Fruit fly (Drosophila melanogaster) whole organism, embryonic: ENCODE results near the gene Sgsf.
A peak's percentile ranks its signal among the peaks of the same experiment; 100 is the strongest.

Experiments
- Abd-B ChIP-seq: fragments of 200-800 bp; sonication (Bioruptor generic); optimal IDR thresholded peaks from 2 replicates; lab custom pipeline; 2018; ENCODE audit warnings: missing biosample characterization, mild to moderate bottlenecking, missing genetic modification characterization, moderate library complexity
- Antp ChIP-seq: fragments of 200-800 bp; sonication (Bioruptor generic); optimal IDR thresholded peaks from 3 replicates; lab custom pipeline; 2016; ENCODE audit warnings: missing biosample characterization, missing genetic modification characterization
- Asciz ChIP-seq: fragments of 200-800 bp; sonication (Bioruptor generic); optimal IDR thresholded peaks from 2 replicates; lab custom pipeline; 2017; ENCODE audit warnings: missing biosample characterization, mild to moderate bottlenecking, missing genetic modification characterization, missing genetic modification reagents
- Atf6 ChIP-seq: fragments of 200-800 bp; sonication (Bioruptor generic); IDR thresholded peaks from 2 replicates; pipeline ENCODE4 v1.3.6; 2022; ENCODE audit warnings: missing biosample characterization, missing genetic modification characterization
- Bteb2 ChIP-seq: fragments of 200-800 bp; sonication (Bioruptor generic); optimal IDR thresholded peaks from 2 replicates; lab custom pipeline; 2016; ENCODE audit warnings: missing biosample characterization, missing genetic modification characterization
- CG1024 ChIP-seq: fragments of 200-800 bp; sonication (Bioruptor generic); IDR thresholded peaks from 2 replicates; pipeline ENCODE4 v1.3.6; 2022; ENCODE audit warnings: missing biosample characterization, missing genetic modification characterization
- CG11560 ChIP-seq: fragments of 200-800 bp; sonication (Bioruptor generic); IDR thresholded peaks from 3 replicates; pipeline ENCODE4 v1.3.6; 2022; ENCODE audit warnings: missing biosample characterization, missing genetic modification characterization
- CG12071 ChIP-seq: fragments of 200-800 bp; sonication (Bioruptor generic); optimal IDR thresholded peaks from 3 replicates; lab custom pipeline; 2018; ENCODE audit warnings: missing biosample characterization, mild to moderate bottlenecking, missing genetic modification characterization
- CG12299 ChIP-seq: fragments of 200-800 bp; sonication (Bioruptor generic); optimal IDR thresholded peaks from 2 replicates; lab custom pipeline; 2018; ENCODE audit warnings: missing biosample characterization, mild to moderate bottlenecking, missing genetic modification characterization
- CG13775 ChIP-seq: fragments of 200-800 bp; sonication (Bioruptor generic); optimal IDR thresholded peaks from 3 replicates; lab custom pipeline; 2017; ENCODE audit warnings: missing biosample characterization, mild to moderate bottlenecking, missing genetic modification characterization
- CG15514 ChIP-seq: fragments of 200-800 bp; sonication (Bioruptor generic); optimal IDR thresholded peaks from 3 replicates; lab custom pipeline; 2017; ENCODE audit warnings: missing biosample characterization, missing genetic modification characterization, mild to moderate bottlenecking, moderate library complexity, missing genetic modification reagents
- CG15696 ChIP-seq: fragments of 200-800 bp; sonication (Bioruptor generic); optimal IDR thresholded peaks from 2 replicates; lab custom pipeline; 2019; ENCODE audit warnings: missing biosample characterization, mild to moderate bottlenecking, missing genetic modification characterization, moderate library complexity
- CG16813 ChIP-seq: fragments of 200-800 bp; sonication (Bioruptor generic); IDR thresholded peaks from 3 replicates; pipeline ENCODE4 v1.3.6; 2022; ENCODE audit warnings: missing biosample characterization, missing genetic modification characterization; ENCODE audit not compliant: partially characterized antibody
- CG17568 ChIP-seq: fragments of 200-800 bp; sonication (Bioruptor generic); optimal IDR thresholded peaks from 2 replicates; lab custom pipeline; 2018; ENCODE audit warnings: missing biosample characterization, mild to moderate bottlenecking, missing genetic modification characterization, moderate library complexity
- CG1792 ChIP-seq: fragments of 200-800 bp; sonication (Bioruptor generic); optimal IDR thresholded peaks from 2 replicates; lab custom pipeline; 2016; ENCODE audit warnings: missing biosample characterization, missing genetic modification characterization
- CG31365 ChIP-seq: fragments of 200-800 bp; sonication (Bioruptor generic); optimal IDR thresholded peaks from 2 replicates; lab custom pipeline; 2018; ENCODE audit warnings: missing biosample characterization, mild to moderate bottlenecking, missing genetic modification characterization
- CG31388 ChIP-seq: fragments of 200-800 bp; sonication (Bioruptor generic); optimal IDR thresholded peaks from 2 replicates; lab custom pipeline; 2016; ENCODE audit warnings: missing biosample characterization, missing genetic modification characterization
- CG31441 ChIP-seq: fragments of 200-800 bp; sonication (Bioruptor generic); IDR thresholded peaks from 2 replicates; pipeline ENCODE4 v1.3.6; 2022; ENCODE audit warnings: missing biosample characterization, missing genetic modification characterization
- CG33213 ChIP-seq: fragments of 200-800 bp; sonication (Bioruptor generic); optimal IDR thresholded peaks from 3 replicates; lab custom pipeline; 2016; ENCODE audit warnings: missing biosample characterization, missing genetic modification characterization
- CG4404 ChIP-seq: fragments of 200-800 bp; sonication (Bioruptor generic); IDR thresholded peaks from 2 replicates; pipeline ENCODE4 v1.3.6; 2022; ENCODE audit warnings: missing biosample characterization, missing genetic modification characterization
- CG6654 ChIP-seq: fragments of 200-800 bp; sonication (Bioruptor generic); optimal IDR thresholded peaks from 2 replicates; lab custom pipeline; 2017; ENCODE audit warnings: missing biosample characterization, mild to moderate bottlenecking, missing genetic modification characterization
- CG7556 ChIP-seq: fragments of 200-800 bp; sonication (Bioruptor generic); optimal IDR thresholded peaks from 2 replicates; lab custom pipeline; 2017; ENCODE audit warnings: missing biosample characterization, mild to moderate bottlenecking, missing genetic modification characterization
- CG7839 ChIP-seq: fragments of 200-800 bp; sonication (Bioruptor generic); optimal IDR thresholded peaks from 3 replicates; lab custom pipeline; 2018; ENCODE audit warnings: missing biosample characterization, mild to moderate bottlenecking, missing genetic modification characterization, moderate library complexity
- CG7987 ChIP-seq: fragments of 200-800 bp; sonication (Bioruptor generic); optimal IDR thresholded peaks from 2 replicates; lab custom pipeline; 2018; ENCODE audit warnings: missing biosample characterization, mild to moderate bottlenecking, missing genetic modification characterization, moderate library complexity
- CG9817 ChIP-seq: fragments of 200-800 bp; sonication (Bioruptor generic); optimal IDR thresholded peaks from 2 replicates; lab custom pipeline; 2018; ENCODE audit warnings: missing biosample characterization, mild to moderate bottlenecking, missing genetic modification characterization, moderate library complexity
- CrebB ChIP-seq: fragments of 200-800 bp; sonication (Bioruptor generic); optimal IDR thresholded peaks from 3 replicates; lab custom pipeline; 2018; ENCODE audit warnings: missing biosample characterization, mild to moderate bottlenecking, missing genetic modification characterization
- Eip74EF ChIP-seq, 2 experiments: fragments of 200-800 bp in 1 of 2; fragments of >200 bp in 1 of 2; sonication (Bioruptor generic) in 1 of 2; optimal IDR thresholded peaks; 2 replicates each; lab custom pipeline; 2017 to 2019; ENCODE audit warnings: missing biosample characterization in 2 of 2, missing genetic modification characterization in 2 of 2, mild to moderate bottlenecking in 1 of 2, moderate library complexity in 1 of 2
- Ptx1 ChIP-seq: fragments of 200-800 bp; sonication (Bioruptor generic); IDR thresholded peaks from 2 replicates; pipeline ENCODE4 v1.3.6; 2022; ENCODE audit warnings: missing biosample characterization, missing genetic modification characterization
- Rx ChIP-seq: fragments of 200-800 bp; sonication (Bioruptor generic); IDR thresholded peaks from 2 replicates; pipeline ENCODE4 v1.3.6; 2022; ENCODE audit warnings: missing biosample characterization, missing genetic modification characterization
- Side ChIP-seq: fragments of 200-800 bp; sonication (Bioruptor generic); optimal IDR thresholded peaks from 2 replicates; lab custom pipeline; 2016; ENCODE audit warnings: missing biosample characterization, missing genetic modification characterization
- Tbp ChIP-seq: fragments of >200 bp; optimal IDR thresholded peaks from 2 replicates; lab custom pipeline; 2018; ENCODE audit warnings: missing biosample characterization, missing genetic modification characterization
- ab ChIP-seq: fragments of 200-800 bp; sonication (Bioruptor generic); optimal IDR thresholded peaks from 2 replicates; lab custom pipeline; 2016; ENCODE audit warnings: missing biosample characterization, missing genetic modification characterization
- al ChIP-seq: fragments of 200-800 bp; sonication (Bioruptor generic); IDR thresholded peaks from 2 replicates; pipeline ENCODE4 v1.3.6; 2022; ENCODE audit warnings: missing biosample characterization, missing genetic modification characterization
- bbx ChIP-seq: fragments of 200-800 bp; sonication (Bioruptor generic); IDR thresholded peaks from 2 replicates; pipeline ENCODE4 v1.3.6; 2022; ENCODE audit warnings: missing biosample characterization, missing genetic modification characterization; ENCODE audit not compliant: partially characterized antibody
- dimm ChIP-seq: fragments of 200-800 bp; sonication (Bioruptor generic); IDR thresholded peaks from 2 replicates; pipeline ENCODE4 v1.3.6; 2022; ENCODE audit warnings: missing biosample characterization, missing genetic modification characterization
- ems ChIP-seq: fragments of 200-800 bp; sonication (Bioruptor generic); optimal IDR thresholded peaks from 3 replicates; lab custom pipeline; 2016; ENCODE audit warnings: missing biosample characterization, missing genetic modification characterization
- gem ChIP-seq: fragments of 200-800 bp; sonication (Bioruptor generic); optimal IDR thresholded peaks from 2 replicates; lab custom pipeline; 2019; ENCODE audit warnings: missing biosample characterization, mild to moderate bottlenecking, missing genetic modification characterization, moderate library complexity
- gsb ChIP-seq: fragments of 200-800 bp; sonication (Bioruptor generic); IDR thresholded peaks from 2 replicates; pipeline ENCODE4 v1.3.6; 2022; ENCODE audit warnings: missing biosample characterization, missing genetic modification characterization
- gt ChIP-seq: fragments of 200-800 bp; sonication (Bioruptor generic); IDR thresholded peaks from 2 replicates; pipeline ENCODE4 v1.3.6; 2022; ENCODE audit warnings: missing biosample characterization, missing genetic modification characterization
- jigr1 ChIP-seq: fragments of 200-800 bp; sonication (Bioruptor generic); IDR thresholded peaks from 3 replicates; pipeline ENCODE4 v1.3.6; 2022; ENCODE audit warnings: missing biosample characterization, missing genetic modification characterization
- ken ChIP-seq: fragments of 200-800 bp; sonication (Bioruptor generic); IDR thresholded peaks from 3 replicates; pipeline ENCODE4 v1.3.6; 2022; ENCODE audit warnings: missing biosample characterization, missing genetic modification characterization
- pb ChIP-seq: fragments of 200-800 bp; sonication (Bioruptor generic); optimal IDR thresholded peaks from 3 replicates; lab custom pipeline; 2016; ENCODE audit warnings: missing biosample characterization, missing genetic modification characterization
- phol ChIP-seq: fragments of 200-800 bp; sonication (Bioruptor generic); optimal IDR thresholded peaks from 3 replicates; lab custom pipeline; 2018; ENCODE audit warnings: missing biosample characterization, mild to moderate bottlenecking, missing genetic modification characterization, moderate library complexity
- repo ChIP-seq: fragments of 200-800 bp; sonication (Bioruptor generic); optimal IDR thresholded peaks from 2 replicates; lab custom pipeline; 2016; ENCODE audit warnings: missing biosample characterization, missing genetic modification characterization
- run ChIP-seq: fragments of 200-800 bp; sonication (Bioruptor generic); optimal IDR thresholded peaks from 3 replicates; lab custom pipeline; 2018; ENCODE audit warnings: missing biosample characterization, mild to moderate bottlenecking, missing genetic modification characterization
- scrt ChIP-seq: fragments of 200-800 bp; sonication (Bioruptor generic); optimal IDR thresholded peaks from 2 replicates; lab custom pipeline; 2018; ENCODE audit warnings: missing biosample characterization, mild to moderate bottlenecking, missing genetic modification characterization, moderate library complexity
- sens ChIP-seq: fragments of 200-800 bp; sonication (Bioruptor generic); peaks from one replicate; lab custom pipeline; 2016; ENCODE audit warnings: missing biosample characterization, missing genetic modification characterization
- tgo ChIP-seq: fragments of 200-800 bp; sonication (Bioruptor generic); IDR thresholded peaks from 3 replicates; pipeline ENCODE4 v1.3.6; 2022; ENCODE audit warnings: missing biosample characterization, missing genetic modification characterization
- tin ChIP-seq: fragments of 200-800 bp; sonication (Bioruptor generic); optimal IDR thresholded peaks from 3 replicates; lab custom pipeline; 2016; ENCODE audit warnings: missing biosample characterization, missing genetic modification characterization
- zfh1 ChIP-seq: fragments of 200-800 bp; sonication (Bioruptor generic); IDR thresholded peaks from 3 replicates; pipeline ENCODE4 v1.3.6; 2022; ENCODE audit warnings: missing biosample characterization, missing genetic modification characterization

The Sgsf gene

dm6 chr3R:12344914-12345549 lies 3.6 kb downstream of the Sgsf start (continued):
- peak; percentile 17 for TF ChIP-seq gem (tag; lab: Kevin White, UChicago)

- TF ChIP-seq CG15696 (tag; lab: Kevin White, UChicago), result no peak
- no peak for TF ChIP-seq CG11560 (tag; lab: Robert Waterston, UW)
- TF ChIP-seq CG1024 (GFP tag; lab: Robert Waterston, UW), result no peak
- no peak for TF ChIP-seq Tbp (GFP tag; lab: Kevin White, UChicago)
- no peak for TF ChIP-seq CG9817 (tag; lab: Kevin White, UChicago)
- TF ChIP-seq scrt (GFP tag; lab: Kevin White, UChicago), result no peak
- peak; percentile 14 for TF ChIP-seq CG7556 (GFP tag; lab: Kevin White, UChicago)
- TF ChIP-seq CG7839 (tag; lab: Kevin White, UChicago), result peak; percentile 35
- no peak for TF ChIP-seq CG15514
- no peak for TF ChIP-seq CG33213 (GFP tag; lab: Kevin White, UChicago)
- TF ChIP-seq CG13775, result no peak
- TF ChIP-seq Atf6, result no peak
- TF ChIP-seq ab (GFP tag; lab: Kevin White, UChicago), result no peak
- no peak for TF ChIP-seq pb (GFP tag; lab: Kevin White, UChicago)
- no peak for TF ChIP-seq CG31365 (tag; lab: Kevin White, UChicago)
- TF ChIP-seq CG6654 (GFP tag; lab: Kevin White, UChicago), result no peak
- TF ChIP-seq Eip74EF (GFP tag; optimal IDR thresholded peaks at IDR 0.05; lab: Kevin White, UChicago), result no peak
- no peak for TF ChIP-seq bbx
- TF ChIP-seq CG4404 (GFP tag; lab: Robert Waterston, UW), result no peak
- no peak for TF ChIP-seq Rx
- no peak for TF ChIP-seq tgo
- no peak for TF ChIP-seq CG1792
- no peak for TF ChIP-seq jigr1
- no peak for TF ChIP-seq Abd-B (GFP tag; lab: Kevin White, UChicago)
- no peak for TF ChIP-seq run (tag; lab: Kevin White, UChicago)
- TF ChIP-seq tin (GFP tag; lab: Kevin White, UChicago), result no peak
- TF ChIP-seq al (GFP tag; lab: Robert Waterston, UW), result no peak
- TF ChIP-seq phol (tag; lab: Kevin White, UChicago), result peak; percentile 41
- peak; percentile 30 for TF ChIP-seq sens (GFP tag; lab: Kevin White, UChicago)
- TF ChIP-seq CG7987 (GFP tag; lab: Kevin White, UChicago), result no peak
- TF ChIP-seq CG31441, result peak; percentile 62; the same call in 1 of the 2 replicates
- no peak for TF ChIP-seq Bteb2 (GFP tag; lab: Kevin White, UChicago)
- TF ChIP-seq Antp (GFP tag; lab: Kevin White, UChicago), result no peak
- no peak for TF ChIP-seq CG31388 (GFP tag; lab: Kevin White, UChicago)
- TF ChIP-seq CG16813 (GFP tag; lab: Robert Waterston, UW), result no peak
- TF ChIP-seq CrebB (tag; lab: Kevin White, UChicago), result no peak
- no peak for TF ChIP-seq gsb
- TF ChIP-seq gt (GFP tag; lab: Robert Waterston, UW), result no peak
- no peak for TF ChIP-seq repo (GFP tag; lab: Kevin White, UChicago)
- no peak for TF ChIP-seq Side
- TF ChIP-seq ken (GFP tag; lab: Robert Waterston, UW), result no peak
- no peak for TF ChIP-seq Asciz
- TF ChIP-seq CG17568 (GFP tag; lab: Kevin White, UChicago), result no peak
- TF ChIP-seq CG12299 (tag; lab: Kevin White, UChicago), result no peak
- TF ChIP-seq CG12071 (GFP tag; lab: Kevin White, UChicago), result no peak
- no peak for TF ChIP-seq ems (GFP tag; lab: Kevin White, UChicago)
- no peak for TF ChIP-seq zfh1 (GFP tag; lab: Robert Waterston, UW)
- no peak for TF ChIP-seq dimm (GFP tag; lab: Robert Waterston, UW)
- no peak for TF ChIP-seq Ptx1 (GFP tag; lab: Robert Waterston, UW)
These were observed 4.5 kb downstream of the Sgsf start for dm6 chr3R:12345989-12346388.
